Fruit fly (Drosophila melanogaster) Kc167 (cell line): Measurements from ENCODE around the gene bcn92.

Experiments
- Myc ChIP-seq: fragments of >200 bp; optimal IDR thresholded peaks from 2 replicates; lab custom pipeline; 2017; ENCODE audit warnings: missing external identifiers
- h ChIP-seq: fragments of >200 bp; optimal IDR thresholded peaks from 3 replicates; lab custom pipeline; 2018; ENCODE audit warnings: missing external identifiers

dm6 chrX:2155868-2156267 lies 6.4 kb upstream of the bcn92 start:
- TF ChIP-seq h (lab: Kevin White, UChicago), result peak; percentile 74
- no peak for TF ChIP-seq Myc (lab: Kevin White, UChicago)
